Worm (Caenorhabditis elegans) whole organism, L1 larva: ENCODE measurements around the gene grd-6.

Experiments
- Y116A8C.19 ChIP-seq: sonication (generic microtip); optimal IDR thresholded peaks from 2 replicates; lab custom pipeline; 2016; ENCODE audit warnings: missing compliant biosample characterization, missing genetic modification characterization, borderline replicate concordance
- aly-2 ChIP-seq: fragments of 150-350 bp; optimal IDR thresholded peaks from 2 replicates; lab custom pipeline; 2014; ENCODE audit warnings: missing biosample characterization, missing genetic modification characterization
- ama-1 ChIP-seq: fragments of 150-350 bp; optimal IDR thresholded peaks from 2 replicates; lab custom pipeline; 2014
- ceh-88 ChIP-seq: fragments of 200-800 bp; sonication (Bioruptor generic); IDR thresholded peaks from 2 replicates; pipeline ENCODE4 v1.3.6; 2022; ENCODE audit warnings: missing genetic modification characterization, missing compliant biosample characterization
- ceh-90 ChIP-seq: sonication (generic microtip); optimal IDR thresholded peaks from 2 replicates; lab custom pipeline; 2016; ENCODE audit warnings: missing genetic modification characterization, missing compliant biosample characterization
- efl-1 ChIP-seq, 4 experiments: fragments of 150-350 bp; optimal IDR thresholded peaks in 3 of 4; peaks in 1 of 4; 1 replicate in 1 of 4; 2 replicates in 3 of 4; lab custom pipeline; 2014; ENCODE audit warnings: missing biosample characterization in 2 of 4, missing genetic modification characterization in 2 of 4, missing genetic modification reagents in 2 of 4
- egl-27 ChIP-seq, 2 experiments: fragments of 150-350 bp in 1 of 2; sonication (generic microtip); optimal IDR thresholded peaks; 3 replicates each; lab custom pipeline; 2017 to 2018; ENCODE audit warnings: missing biosample characterization in 2 of 2, missing genetic modification characterization in 2 of 2, missing genetic modification reagents in 2 of 2
- elt-2 ChIP-seq: sonication (generic microtip); optimal IDR thresholded peaks from 2 replicates; lab custom pipeline; 2016; ENCODE audit warnings: missing genetic modification characterization, mild to moderate bottlenecking, inconsistent platforms, missing compliant biosample characterization, missing genetic modification reagents
- elt-3 ChIP-seq, 6 experiments: fragments of 150-350 bp in 1 of 6; sonication (generic microtip); optimal IDR thresholded peaks; 2 replicates each; lab custom pipeline; 2017 to 2018; ENCODE audit warnings: missing biosample characterization in 6 of 6, missing genetic modification characterization in 6 of 6, inconsistent platforms in 1 of 6
- fkh-4 ChIP-seq: sonication (generic microtip); optimal IDR thresholded peaks from 2 replicates; lab custom pipeline; 2016; ENCODE audit warnings: missing compliant biosample characterization, missing genetic modification characterization, borderline replicate concordance
- fkh-8 ChIP-seq: sonication (generic microtip); optimal IDR thresholded peaks from 2 replicates; lab custom pipeline; 2016; ENCODE audit warnings: mild to moderate bottlenecking, missing genetic modification characterization, missing compliant biosample characterization
- grh-1 ChIP-seq: fragments of 200-800 bp; sonication (Bioruptor generic); IDR thresholded peaks from 2 replicates; pipeline ENCODE4 v1.3.6; 2022; ENCODE audit warnings: missing genetic modification reagents, missing genetic modification characterization, missing compliant biosample characterization
- hlh-17 ChIP-seq: fragments of 200-800 bp; sonication (Bioruptor generic); optimal IDR thresholded peaks from 2 replicates; lab custom pipeline; 2018; ENCODE audit warnings: missing genetic modification characterization, mild to moderate bottlenecking, missing compliant biosample characterization, moderate library complexity, borderline replicate concordance
- hpl-2 ChIP-seq: fragments of 150-350 bp; optimal IDR thresholded peaks from 2 replicates; lab custom pipeline; 2014; ENCODE audit warnings: missing biosample characterization, missing genetic modification reagents, missing genetic modification characterization
- irx-1 ChIP-seq: sonication (generic microtip); optimal IDR thresholded peaks from 2 replicates; lab custom pipeline; 2016; ENCODE audit warnings: missing genetic modification characterization, missing compliant biosample characterization
- lin-13 ChIP-seq: fragments of 150-350 bp; optimal IDR thresholded peaks from 2 replicates; lab custom pipeline; 2014; ENCODE audit warnings: missing biosample characterization, missing genetic modification reagents, missing genetic modification characterization
- lin-14 ChIP-seq: fragments of 200-800 bp; sonication (Bioruptor generic); optimal IDR thresholded peaks from 2 replicates; lab custom pipeline; 2018; ENCODE audit warnings: mild to moderate bottlenecking, missing genetic modification characterization, moderate library complexity, missing compliant biosample characterization
- lin-35 ChIP-seq, 2 experiments: fragments of 150-350 bp; optimal IDR thresholded peaks; 2 replicates each; lab custom pipeline; 2014; ENCODE audit warnings: missing biosample characterization in 2 of 2, missing genetic modification characterization in 2 of 2, missing genetic modification reagents in 2 of 2
- lir-3 ChIP-seq: sonication (generic microtip); optimal IDR thresholded peaks from 2 replicates; lab custom pipeline; 2016; ENCODE audit warnings: mild to moderate bottlenecking, missing genetic modification characterization, moderate library complexity, missing compliant biosample characterization; ENCODE audit not compliant: poor library complexity
- mdl-1 ChIP-seq, 2 experiments: fragments of 150-350 bp; optimal IDR thresholded peaks; 2 replicates each; lab custom pipeline; 2014 to 2017; ENCODE audit warnings: missing biosample characterization in 2 of 2, missing genetic modification characterization in 2 of 2, inconsistent platforms in 1 of 2
- mep-1 ChIP-seq: fragments of 150-350 bp; optimal IDR thresholded peaks from 2 replicates; lab custom pipeline; 2014; ENCODE audit warnings: missing biosample characterization, missing genetic modification characterization
- nhr-11 ChIP-seq: fragments of 150-350 bp; optimal IDR thresholded peaks from 2 replicates; lab custom pipeline; 2014; ENCODE audit warnings: missing biosample characterization, missing genetic modification characterization
- nhr-12 ChIP-seq: sonication (generic microtip); optimal IDR thresholded peaks from 2 replicates; lab custom pipeline; 2017; ENCODE audit warnings: missing biosample characterization, missing genetic modification characterization
- nhr-20 ChIP-seq: sonication (generic microtip); optimal IDR thresholded peaks from 2 replicates; lab custom pipeline; 2016; ENCODE audit warnings: mild to moderate bottlenecking, missing genetic modification characterization, missing compliant biosample characterization
- nhr-237 ChIP-seq: fragments of 150-350 bp; optimal IDR thresholded peaks from 2 replicates; lab custom pipeline; 2014; ENCODE audit warnings: missing biosample characterization, missing genetic modification characterization
- nhr-71 ChIP-seq: sonication (generic microtip); optimal IDR thresholded peaks from 2 replicates; lab custom pipeline; 2016; ENCODE audit warnings: mild to moderate bottlenecking, missing genetic modification characterization, moderate library complexity, missing compliant biosample characterization
- sptf-1 ChIP-seq: fragments of 150-350 bp; optimal IDR thresholded peaks from 2 replicates; lab custom pipeline; 2014; ENCODE audit warnings: missing biosample characterization, missing genetic modification characterization
- unc-130 ChIP-seq: fragments of 150-350 bp; optimal IDR thresholded peaks from 2 replicates; lab custom pipeline; 2017; ENCODE audit warnings: missing biosample characterization, missing genetic modification characterization, inconsistent platforms
- unc-62 ChIP-seq: fragments of 150-350 bp; optimal IDR thresholded peaks from 2 replicates; lab custom pipeline; 2014; ENCODE audit warnings: missing biosample characterization, missing genetic modification reagents, missing genetic modification characterization
- zag-1 ChIP-seq: fragments of 150-350 bp; optimal IDR thresholded peaks from 2 replicates; lab custom pipeline; 2014; ENCODE audit warnings: missing biosample characterization, missing genetic modification characterization

grd-6 gene

ce11 chrV:9249206-9249605 lies 27.5 kb downstream of the grd-6 start, which contains the start of gene str-94:
Gene str-94, minus strand, starts transcription at chrV:9249306.
- TF ChIP-seq lin-14 (GFP tag; lab: Kevin White, UChicago) (no peak), nhr-237 (tag; lab: Kevin White, UChicago) (no peak), egl-27 (tag; optimal IDR thresholded peaks at IDR 0.05; lab: Kevin White, UChicago) (no peak), fkh-8 (tag; lab: Kevin White, UChicago) (no peak), mdl-1 (tag; optimal IDR thresholded peaks at IDR 0.05; lab: Kevin White, UChicago) (no peak), hpl-2 (GFP tag; lab: Kevin White, UChicago) (no peak), ama-1 (lab: Kevin White, UChicago) (no peak)

- TF ChIP-seq lir-3 (tag; lab: Kevin White, UChicago) = no peak
- no peak for TF ChIP-seq Y116A8C.19 (tag; lab: Kevin White, UChicago)
- no peak for TF ChIP-seq nhr-71 (tag; lab: Kevin White, UChicago)
- no peak for TF ChIP-seq zag-1
- TF ChIP-seq aly-2 = no peak
- TF ChIP-seq egl-27 (tag; optimal IDR thresholded peaks at IDR 0.05; lab: Kevin White, UChicago) = no peak
- TF ChIP-seq nhr-11 (tag; lab: Kevin White, UChicago) = no peak
- no peak for TF ChIP-seq irx-1 (tag; lab: Kevin White, UChicago)
- TF ChIP-seq ceh-88 (GFP tag; lab: Robert Waterston, UW) = no peak
- no peak for TF ChIP-seq lin-14 (GFP tag; lab: Kevin White, UChicago)
- no peak for TF ChIP-seq hlh-17 (GFP tag; lab: Kevin White, UChicago)
- no peak for TF ChIP-seq nhr-12 (tag; lab: Kevin White, UChicago)
- TF ChIP-seq nhr-20 = no peak
- TF ChIP-seq fkh-4 = no peak
- TF ChIP-seq mep-1 (tag; lab: Kevin White, UChicago) = no peak
- TF ChIP-seq elt-2 = no peak
- TF ChIP-seq unc-62 (GFP tag; lab: Kevin White, UChicago) = no peak
- no peak for TF ChIP-seq unc-130 (tag; lab: Kevin White, UChicago)
- no peak for TF ChIP-seq efl-1 (optimal IDR thresholded peaks at IDR 0.05; lab: Kevin White, UChicago)
- TF ChIP-seq efl-1 (GFP tag; optimal IDR thresholded peaks at IDR 0.05 in 1 of 2; lab: Kevin White, UChicago) = no peak
Measured at ce11 chrV:9249932-9250331, 28.3 kb downstream of the grd-6 start, which contains the start of gene ptd-2. Gene ptd-2, plus strand, starts transcription at chrV:9250232.

ce11 chrV:9254012-9254696 lies 32.5 kb downstream of the grd-6 start, which contains the start of gene F07C3.9:
Gene F07C3.9, minus strand, starts transcription at chrV:9254646.
- no peak for TF ChIP-seq efl-1 (optimal IDR thresholded peaks at IDR 0.05; lab: Kevin White, UChicago)
- TF ChIP-seq efl-1 (GFP tag; optimal IDR thresholded peaks at IDR 0.05 in 1 of 2; lab: Kevin White, UChicago) = peak in 1 of 2 experiments; percentile 23
- TF ChIP-seq grh-1 (GFP tag; lab: Robert Waterston, UW) = no peak
- TF ChIP-seq sptf-1 (tag; lab: Kevin White, UChicago) = no peak
- TF ChIP-seq elt-2 = peak; percentile 77
- TF ChIP-seq, all 84 proteins: peak for 2

- no peak for TF ChIP-seq lin-13
- peak; percentile 37 for TF ChIP-seq lin-14 (GFP tag; lab: Kevin White, UChicago)
- TF ChIP-seq efl-1 (optimal IDR thresholded peaks at IDR 0.05; lab: Kevin White, UChicago) = no peak
- peak in 1 of 2 experiments; percentile 81 for TF ChIP-seq efl-1 (GFP tag; optimal IDR thresholded peaks at IDR 0.05 in 1 of 2; lab: Kevin White, UChicago)
- TF ChIP-seq lin-35 (GFP tag; optimal IDR thresholded peaks at IDR 0.05; lab: Kevin White, UChicago) = peak in 1 of 2 experiments; percentile 16
- peak; percentile 36 for TF ChIP-seq nhr-20
- TF ChIP-seq elt-2 = peak; percentile 72
Measured at ce11 chrV:9255480-9255879, 33.8 kb downstream of the grd-6 start.

ce11 chrV:9257467-9257866 lies 35.8 kb downstream of the grd-6 start, which contains the start of gene F07C3.16:
Gene F07C3.16, minus strand, starts transcription at chrV:9257567.
- TF ChIP-seq ceh-90 (tag; lab: Kevin White, UChicago) (no peak), elt-3 (tag; optimal IDR thresholded peaks at IDR 0.05; lab: Kevin White, UChicago) (no peak)
- TF ChIP-seq, all 84 proteins: peak for 0
